Worm (Caenorhabditis elegans) whole organism, L2 larva: ENCODE data around the gene ZK688.7.
A peak's percentile ranks its signal among the peaks of the same experiment; 100 is the strongest.

ENCODE experiments used
- Y55F3AM.14 ChIP-seq: fragments of 200-800 bp; sonication (Bioruptor generic); optimal IDR thresholded peaks from 2 replicates; lab custom pipeline; 2018; ENCODE audit warnings: mild to moderate bottlenecking, missing genetic modification characterization, missing compliant biosample characterization
- egl-27 ChIP-seq: sonication (generic microtip); optimal IDR thresholded peaks from 3 replicates; lab custom pipeline; 2017; ENCODE audit warnings: missing biosample characterization, missing genetic modification reagents, missing genetic modification characterization
- mab-5 ChIP-seq: fragments of 150-350 bp; optimal IDR thresholded peaks from 2 replicates; lab custom pipeline; 2014; ENCODE audit warnings: missing biosample characterization, missing genetic modification characterization
- nhr-237 ChIP-seq: fragments of 150-350 bp; optimal IDR thresholded peaks from 2 replicates; lab custom pipeline; 2014; ENCODE audit warnings: missing biosample characterization, missing genetic modification characterization

DNA sequence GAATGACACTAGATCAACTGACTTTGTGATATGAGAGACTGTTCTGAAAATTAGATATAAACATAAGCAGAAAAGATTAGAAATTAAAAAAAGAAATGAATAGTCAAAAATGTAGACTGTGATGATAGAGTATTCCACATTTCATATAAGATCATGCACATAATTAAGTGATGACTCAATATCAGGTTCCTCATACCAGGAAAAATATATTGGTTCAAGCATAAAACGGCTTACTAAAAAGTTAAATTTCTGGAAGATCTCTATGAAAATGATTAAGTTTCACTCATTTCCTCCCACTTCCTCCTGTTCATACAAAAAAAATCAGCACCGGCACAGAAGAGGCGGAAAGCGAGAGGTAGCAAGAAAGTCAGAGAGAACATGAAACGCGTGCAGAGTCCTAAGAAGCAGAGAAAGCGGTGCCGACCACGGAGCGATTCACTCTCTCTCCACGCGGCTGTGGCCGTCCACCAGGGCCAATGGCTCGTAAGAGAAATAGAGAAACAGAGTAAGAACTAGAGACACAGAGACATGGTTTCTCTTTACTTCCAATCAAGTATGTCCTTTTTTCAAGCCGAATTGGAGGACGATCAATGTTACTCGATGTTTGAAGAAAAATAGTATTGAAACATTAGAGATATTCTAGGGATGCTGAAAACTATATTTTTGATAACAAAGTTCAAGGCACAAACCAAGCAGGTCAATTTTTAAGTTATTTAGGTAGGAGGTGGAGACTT lies 19.7 kb downstream of the ZK688.7 start, which contains the start of the genes ZK688.5 and fahd-1:
- no peak for TF ChIP-seq nhr-237 (tag; lab: Kevin White, UChicago)
- TF ChIP-seq egl-27 (tag; lab: Kevin White, UChicago), result peak; percentile 37
- TF ChIP-seq Y55F3AM.14, result no peak
- TF ChIP-seq mab-5 (tag; lab: Kevin White, UChicago), result no peak
